Worm (Caenorhabditis elegans) whole organism, L4/young adult: ENCODE measurements around the gene ubc-24.

ENCODE experiments used
- W03F9.2 ChIP-seq: fragments of 150-350 bp; optimal IDR thresholded peaks from 2 replicates; lab custom pipeline; 2014; ENCODE audit warnings: missing biosample characterization, missing genetic modification characterization
- dao-5 ChIP-seq: sonication (generic microtip); optimal IDR thresholded peaks from 2 replicates; lab custom pipeline; 2016; ENCODE audit warnings: missing genotype, missing genetic modification characterization, moderate library complexity, missing compliant biosample characterization
- him-1 ChIP-seq: sonication (generic microtip); optimal IDR thresholded peaks from 2 replicates; lab custom pipeline; 2016; ENCODE audit warnings: missing genotype, missing genetic modification reagents, missing genetic modification characterization, missing compliant biosample characterization

DNA sequence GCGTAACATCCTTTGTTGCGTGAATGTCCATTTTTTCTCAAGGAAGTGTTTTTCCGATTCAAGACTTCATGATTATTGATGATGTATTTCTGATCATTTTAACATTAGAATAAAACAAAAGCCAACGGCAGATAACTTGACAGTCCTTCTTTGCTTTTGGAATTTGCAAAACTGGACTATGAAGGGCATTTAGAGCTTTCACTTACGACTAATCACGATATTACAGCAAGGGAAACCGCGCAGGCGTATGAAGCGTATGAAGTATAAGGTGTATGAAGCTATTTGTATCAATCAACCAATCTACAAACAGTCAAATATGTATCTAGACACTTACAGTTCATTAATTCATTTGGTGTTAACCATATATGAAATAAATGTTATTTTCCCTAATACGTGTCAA lies 27.7 kb upstream of the ubc-24 start:
- TF ChIP-seq dao-5 (tag; lab: Kevin White, UChicago) (no peak), him-1 (tag; lab: Kevin White, UChicago) (no peak), W03F9.2 (tag; lab: Kevin White, UChicago) (no peak)
